Worm (Caenorhabditis elegans) whole organism, L1 larva: ENCODE results near the gene F35G12.5.

Experiments
- C16A3.4 ChIP-seq: fragments of 150-350 bp; optimal IDR thresholded peaks from 2 replicates; lab custom pipeline; 2014; ENCODE audit warnings: missing biosample characterization, missing genetic modification characterization
- F16B12.6 ChIP-seq: fragments of 150-350 bp; optimal IDR thresholded peaks from 2 replicates; lab custom pipeline; 2014; ENCODE audit warnings: missing biosample characterization, missing genetic modification characterization
- Y116A8C.19 ChIP-seq: sonication (generic microtip); optimal IDR thresholded peaks from 2 replicates; lab custom pipeline; 2016; ENCODE audit warnings: missing compliant biosample characterization, missing genetic modification characterization, borderline replicate concordance
- ceh-63 ChIP-seq: fragments of 200-800 bp; sonication (Bioruptor generic); optimal IDR thresholded peaks from 2 replicates; lab custom pipeline; 2018; ENCODE audit warnings: mild to moderate bottlenecking, missing genetic modification characterization, missing compliant biosample characterization
- ceh-88 ChIP-seq: fragments of 200-800 bp; sonication (Bioruptor generic); IDR thresholded peaks from 2 replicates; pipeline ENCODE4 v1.3.6; 2022; ENCODE audit warnings: missing genetic modification characterization, missing compliant biosample characterization
- ces-1 ChIP-seq: fragments of 150-350 bp; optimal IDR thresholded peaks from 2 replicates; lab custom pipeline; 2014; ENCODE audit warnings: missing biosample characterization, missing genetic modification reagents, missing genetic modification characterization
- dsc-1 ChIP-seq: sonication (generic microtip); optimal IDR thresholded peaks from 2 replicates; lab custom pipeline; 2016; ENCODE audit warnings: mild to moderate bottlenecking, missing genetic modification characterization, missing compliant biosample characterization
- efl-3 ChIP-seq: fragments of 200-800 bp; sonication (Bioruptor generic); optimal IDR thresholded peaks from 2 replicates; lab custom pipeline; 2018; ENCODE audit warnings: mild to moderate bottlenecking, missing genetic modification characterization, missing compliant biosample characterization
- fkh-10 ChIP-seq: sonication (generic microtip); optimal IDR thresholded peaks from 2 replicates; lab custom pipeline; 2017; ENCODE audit warnings: missing biosample characterization, missing genetic modification reagents, missing genetic modification characterization
- fkh-4 ChIP-seq: sonication (generic microtip); optimal IDR thresholded peaks from 2 replicates; lab custom pipeline; 2016; ENCODE audit warnings: missing compliant biosample characterization, missing genetic modification characterization, borderline replicate concordance
- hlh-17 ChIP-seq: fragments of 200-800 bp; sonication (Bioruptor generic); optimal IDR thresholded peaks from 2 replicates; lab custom pipeline; 2018; ENCODE audit warnings: missing genetic modification characterization, mild to moderate bottlenecking, missing compliant biosample characterization, moderate library complexity, borderline replicate concordance
- lin-13 ChIP-seq: fragments of 150-350 bp; optimal IDR thresholded peaks from 2 replicates; lab custom pipeline; 2014; ENCODE audit warnings: missing biosample characterization, missing genetic modification reagents, missing genetic modification characterization
- lin-14 ChIP-seq: fragments of 200-800 bp; sonication (Bioruptor generic); optimal IDR thresholded peaks from 2 replicates; lab custom pipeline; 2018; ENCODE audit warnings: mild to moderate bottlenecking, missing genetic modification characterization, moderate library complexity, missing compliant biosample characterization
- lin-15B ChIP-seq: fragments of 150-350 bp; sonication (generic microtip); optimal IDR thresholded peaks from 3 replicates; lab custom pipeline; 2014; ENCODE audit warnings: missing biosample characterization, missing genetic modification characterization
- lir-3 ChIP-seq: sonication (generic microtip); optimal IDR thresholded peaks from 2 replicates; lab custom pipeline; 2016; ENCODE audit warnings: mild to moderate bottlenecking, missing genetic modification characterization, moderate library complexity, missing compliant biosample characterization; ENCODE audit not compliant: poor library complexity
- mab-9 ChIP-seq: fragments of 200-800 bp; sonication (Bioruptor generic); IDR thresholded peaks from 2 replicates; pipeline ENCODE4 v1.3.6; 2022; ENCODE audit warnings: missing genetic modification reagents, missing genetic modification characterization, missing compliant biosample characterization
- nhr-20 ChIP-seq: sonication (generic microtip); optimal IDR thresholded peaks from 2 replicates; lab custom pipeline; 2016; ENCODE audit warnings: mild to moderate bottlenecking, missing genetic modification characterization, missing compliant biosample characterization
- nhr-237 ChIP-seq: fragments of 150-350 bp; optimal IDR thresholded peaks from 2 replicates; lab custom pipeline; 2014; ENCODE audit warnings: missing biosample characterization, missing genetic modification characterization
- nhr-71 ChIP-seq: sonication (generic microtip); optimal IDR thresholded peaks from 2 replicates; lab custom pipeline; 2016; ENCODE audit warnings: mild to moderate bottlenecking, missing genetic modification characterization, moderate library complexity, missing compliant biosample characterization
- rnt-1 ChIP-seq: sonication (generic microtip); optimal IDR thresholded peaks from 2 replicates; lab custom pipeline; 2016; ENCODE audit warnings: mild to moderate bottlenecking, missing genetic modification characterization, moderate library complexity, missing compliant biosample characterization
- sptf-1 ChIP-seq: fragments of 150-350 bp; optimal IDR thresholded peaks from 2 replicates; lab custom pipeline; 2014; ENCODE audit warnings: missing biosample characterization, missing genetic modification characterization
- sup-37 ChIP-seq: fragments of 200-800 bp; sonication (Bioruptor generic); optimal IDR thresholded peaks from 2 replicates; lab custom pipeline; 2018; ENCODE audit warnings: mild to moderate bottlenecking, missing genetic modification characterization, missing compliant biosample characterization
- unc-62 ChIP-seq: fragments of 150-350 bp; optimal IDR thresholded peaks from 2 replicates; lab custom pipeline; 2014; ENCODE audit warnings: missing biosample characterization, missing genetic modification reagents, missing genetic modification characterization

Gene F35G12.5

ce11 chrIII:4622375-4623130 lies 38.6 kb downstream of the F35G12.5 start, which contains the start of gene lron-5:
Gene lron-5, plus strand, starts transcription at chrIII:4623029.
- no peak for TF ChIP-seq nhr-237 (tag; lab: Kevin White, UChicago)
- no peak for TF ChIP-seq ces-1 (GFP tag; lab: Kevin White, UChicago)
- TF ChIP-seq fkh-10 = peak; percentile 46
- TF ChIP-seq efl-3 = no peak
- TF ChIP-seq F16B12.6 = no peak
- no peak for TF ChIP-seq nhr-71 (tag; lab: Kevin White, UChicago)
- no peak for TF ChIP-seq C16A3.4 (tag; lab: Kevin White, UChicago)
- TF ChIP-seq ceh-63 (GFP tag; lab: Kevin White, UChicago) = no peak
- TF ChIP-seq ceh-88 (GFP tag; lab: Robert Waterston, UW) = no peak
- peak; percentile 48 for TF ChIP-seq lin-14 (GFP tag; lab: Kevin White, UChicago)
- no peak for TF ChIP-seq nhr-20 (tag; lab: Kevin White, UChicago)
- no peak for TF ChIP-seq lir-3

DNA sequence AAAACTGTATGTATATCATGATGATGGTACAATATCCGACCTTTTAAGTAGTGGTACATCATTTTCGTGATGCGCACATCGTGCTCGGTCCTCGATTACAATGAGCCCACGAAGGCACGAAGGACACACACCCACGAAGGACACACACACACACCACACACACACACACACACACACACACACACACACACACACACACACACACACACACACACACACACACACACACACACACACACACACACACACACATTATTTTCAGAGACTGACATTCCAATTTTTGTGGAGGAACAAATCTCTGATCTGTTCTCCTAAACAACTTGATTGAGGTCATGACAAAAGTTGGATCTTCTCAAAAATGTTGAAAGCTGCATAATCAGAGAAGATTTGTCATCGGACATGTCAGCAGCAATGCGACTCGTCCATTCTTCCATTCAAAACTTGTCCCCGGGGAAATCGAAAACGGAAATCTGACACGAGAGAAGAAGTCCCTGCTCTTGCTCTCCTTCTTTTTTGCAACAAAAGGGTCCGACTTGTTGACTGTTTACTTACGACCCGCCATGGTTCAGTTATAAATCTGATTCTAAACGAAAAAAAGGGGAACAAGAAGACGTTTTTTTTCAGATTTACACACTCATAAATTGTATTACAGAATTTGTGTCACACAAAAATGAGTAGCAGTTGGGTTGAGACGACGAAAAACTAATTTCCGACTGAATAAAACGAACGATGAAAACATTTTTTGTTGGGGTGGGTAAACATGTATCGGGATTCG lies 42.4 kb downstream of the F35G12.5 start:
- TF ChIP-seq lin-14 (GFP tag; lab: Kevin White, UChicago) = peak; percentile 62
- TF ChIP-seq dsc-1 (tag; lab: Kevin White, UChicago) = no peak
- TF ChIP-seq rnt-1 (tag; lab: Kevin White, UChicago) = no peak
- peak; percentile 78 for TF ChIP-seq fkh-10
- TF ChIP-seq mab-9 (GFP tag; lab: Robert Waterston, UW) = peak; percentile 49; the same call in 1 of the 2 replicates
- no peak for TF ChIP-seq ceh-63 (GFP tag; lab: Kevin White, UChicago)

DNA sequence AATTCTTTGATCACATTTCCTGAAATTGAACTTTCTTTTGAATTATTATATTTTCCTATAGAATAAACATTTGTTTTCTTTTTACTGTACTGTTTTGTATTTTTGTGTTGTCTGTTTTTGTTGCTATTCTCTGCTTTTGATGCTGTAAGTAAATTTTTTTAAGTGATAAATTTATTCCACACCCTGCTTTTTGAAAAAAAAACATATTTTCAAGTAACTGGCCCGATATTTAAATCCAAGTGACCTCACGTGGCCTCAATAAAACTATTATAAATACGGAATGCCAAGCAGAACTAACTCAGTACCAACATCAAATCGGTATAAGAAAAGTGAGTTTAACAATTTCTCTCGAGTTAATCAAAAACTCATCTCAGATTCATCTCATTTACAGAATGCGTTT lies 44.2 kb downstream of the F35G12.5 start, which contains the start of gene clec-151:
TSS of gene clec-151 (plus strand) at position 301 of the 400 bp plus-strand sequence.
- TF ChIP-seq unc-62 (GFP tag; lab: Kevin White, UChicago) = no peak
- TF ChIP-seq Y116A8C.19 (tag; lab: Kevin White, UChicago) = no peak
- no peak for TF ChIP-seq lin-13 (GFP tag; lab: Kevin White, UChicago)
- no peak for TF ChIP-seq hlh-17
- TF ChIP-seq lin-15B (tag; lab: Kevin White, UChicago) = no peak
- TF ChIP-seq fkh-4 (tag; lab: Kevin White, UChicago) = no peak
- TF ChIP-seq sptf-1 = no peak
- no peak for TF ChIP-seq rnt-1 (tag; lab: Kevin White, UChicago)

DNA sequence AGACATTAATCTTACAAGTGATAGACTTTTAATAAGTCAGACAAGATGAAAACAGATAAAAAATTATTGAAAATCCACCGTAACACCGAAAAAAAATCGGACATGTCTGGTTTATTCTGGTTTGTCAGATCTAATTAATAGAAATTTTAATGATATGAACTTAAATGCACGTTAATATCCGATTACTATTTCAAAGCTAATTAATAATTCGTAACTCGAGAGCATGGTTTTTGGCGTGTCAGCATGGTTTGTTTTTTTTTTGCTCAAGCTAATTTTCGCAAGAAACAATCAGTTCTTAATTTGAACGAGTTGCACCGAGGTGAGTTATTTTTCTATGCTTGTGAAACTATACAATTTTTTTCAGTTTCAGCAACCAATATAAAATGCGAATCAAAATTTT lies 51.0 kb downstream of the F35G12.5 start, which contains the start of gene clec-153:
TSS of gene clec-153 (plus strand) at position 301 of the 400 bp plus-strand sequence.
- TF ChIP-seq sup-37 (no peak), C16A3.4 (tag; lab: Kevin White, UChicago) (no peak), nhr-71 (tag; lab: Kevin White, UChicago) (no peak)
